Worm (Caenorhabditis elegans) whole organism, L1 larva: ENCODE results near the gene srw-10.

ENCODE experiments used
- C04F5.9 ChIP-seq: sonication (generic microtip); optimal IDR thresholded peaks from 2 replicates; lab custom pipeline; 2016; ENCODE audit warnings: missing genetic modification characterization, missing compliant biosample characterization
- C34B4.2 ChIP-seq: sonication (generic microtip); optimal IDR thresholded peaks from 2 replicates; lab custom pipeline; 2017; ENCODE audit warnings: mild to moderate bottlenecking, missing genetic modification characterization, missing compliant biosample characterization
- alr-1 ChIP-seq: fragments of 200-800 bp; sonication (Bioruptor generic); optimal IDR thresholded peaks from 2 replicates; lab custom pipeline; 2018; ENCODE audit warnings: borderline replicate concordance, mild to moderate bottlenecking, missing genetic modification characterization, missing compliant biosample characterization
- blmp-1 ChIP-seq: fragments of 150-350 bp; optimal IDR thresholded peaks from 2 replicates; lab custom pipeline; 2014; ENCODE audit warnings: missing biosample characterization, missing genetic modification characterization
- ceh-90 ChIP-seq: sonication (generic microtip); optimal IDR thresholded peaks from 2 replicates; lab custom pipeline; 2016; ENCODE audit warnings: missing genetic modification characterization, missing compliant biosample characterization
- dsc-1 ChIP-seq: sonication (generic microtip); optimal IDR thresholded peaks from 2 replicates; lab custom pipeline; 2016; ENCODE audit warnings: mild to moderate bottlenecking, missing genetic modification characterization, missing compliant biosample characterization
- efl-1 ChIP-seq, 4 experiments: fragments of 150-350 bp; optimal IDR thresholded peaks in 3 of 4; peaks in 1 of 4; 1 replicate in 1 of 4; 2 replicates in 3 of 4; lab custom pipeline; 2014; ENCODE audit warnings: missing biosample characterization in 2 of 4, missing genetic modification characterization in 2 of 4, missing genetic modification reagents in 2 of 4
- fkh-8 ChIP-seq: sonication (generic microtip); optimal IDR thresholded peaks from 2 replicates; lab custom pipeline; 2016; ENCODE audit warnings: mild to moderate bottlenecking, missing genetic modification characterization, missing compliant biosample characterization
- hpl-2 ChIP-seq: fragments of 150-350 bp; optimal IDR thresholded peaks from 2 replicates; lab custom pipeline; 2014; ENCODE audit warnings: missing biosample characterization, missing genetic modification reagents, missing genetic modification characterization
- isw-1 ChIP-seq: fragments of 200-800 bp; sonication (Bioruptor generic); IDR thresholded peaks from 2 replicates; pipeline ENCODE4 v1.3.6; 2022; ENCODE audit warnings: missing genetic modification characterization, missing compliant biosample characterization
- lin-13 ChIP-seq: fragments of 150-350 bp; optimal IDR thresholded peaks from 2 replicates; lab custom pipeline; 2014; ENCODE audit warnings: missing biosample characterization, missing genetic modification reagents, missing genetic modification characterization
- mab-9 ChIP-seq: fragments of 200-800 bp; sonication (Bioruptor generic); IDR thresholded peaks from 2 replicates; pipeline ENCODE4 v1.3.6; 2022; ENCODE audit warnings: missing genetic modification reagents, missing genetic modification characterization, missing compliant biosample characterization
- nhr-11 ChIP-seq: fragments of 150-350 bp; optimal IDR thresholded peaks from 2 replicates; lab custom pipeline; 2014; ENCODE audit warnings: missing biosample characterization, missing genetic modification characterization
- nhr-12 ChIP-seq: sonication (generic microtip); optimal IDR thresholded peaks from 2 replicates; lab custom pipeline; 2017; ENCODE audit warnings: missing biosample characterization, missing genetic modification characterization
- nhr-19 ChIP-seq: fragments of 200-800 bp; sonication (Bioruptor generic); conservative IDR thresholded peaks from 2 replicates; pipeline ENCODE4 v1.3.6; 2022; ENCODE audit warnings: missing genetic modification characterization, missing compliant biosample characterization
- nhr-47 ChIP-seq: sonication (generic microtip); optimal IDR thresholded peaks from 2 replicates; lab custom pipeline; 2016; ENCODE audit warnings: mild to moderate bottlenecking, missing genetic modification characterization, moderate library complexity, missing compliant biosample characterization
- nhr-84 ChIP-seq: sonication (generic microtip); optimal IDR thresholded peaks from 2 replicates; lab custom pipeline; 2017; ENCODE audit warnings: missing biosample characterization, missing genetic modification characterization
- nhr-85 ChIP-seq: sonication (generic microtip); peaks from one replicate; lab custom pipeline; 2016; ENCODE audit warnings: missing genetic modification characterization, inconsistent platforms, missing compliant biosample characterization
- pag-3 ChIP-seq: sonication (generic microtip); optimal IDR thresholded peaks from 2 replicates; lab custom pipeline; 2017; ENCODE audit warnings: missing genetic modification characterization, mild to moderate bottlenecking, missing compliant biosample characterization, antibody characterized with exemption, borderline replicate concordance; ENCODE audit not compliant: insufficient read depth
- pax-3 ChIP-seq: fragments of 200-800 bp; sonication (Bioruptor generic); optimal IDR thresholded peaks from 2 replicates; lab custom pipeline; 2018; ENCODE audit warnings: mild to moderate bottlenecking, missing genetic modification characterization, moderate library complexity, missing compliant biosample characterization
- rnt-1 ChIP-seq: sonication (generic microtip); optimal IDR thresholded peaks from 2 replicates; lab custom pipeline; 2016; ENCODE audit warnings: mild to moderate bottlenecking, missing genetic modification characterization, moderate library complexity, missing compliant biosample characterization
- skn-1 ChIP-seq: fragments of 150-350 bp; optimal IDR thresholded peaks from 2 replicates; lab custom pipeline; 2014; ENCODE audit warnings: missing biosample characterization, missing genetic modification characterization
- sox-4 ChIP-seq: sonication (generic microtip); optimal IDR thresholded peaks from 2 replicates; lab custom pipeline; 2016; ENCODE audit warnings: missing genetic modification characterization, missing compliant biosample characterization
- sptf-1 ChIP-seq: fragments of 150-350 bp; optimal IDR thresholded peaks from 2 replicates; lab custom pipeline; 2014; ENCODE audit warnings: missing biosample characterization, missing genetic modification characterization
- swsn-7 ChIP-seq: sonication (generic microtip); optimal IDR thresholded peaks from 2 replicates; lab custom pipeline; 2016; ENCODE audit warnings: missing genetic modification characterization, missing compliant biosample characterization
- tlp-1 ChIP-seq: fragments of 150-350 bp; optimal IDR thresholded peaks from 2 replicates; lab custom pipeline; 2014; ENCODE audit warnings: missing biosample characterization, missing genetic modification characterization
- unc-130 ChIP-seq: fragments of 150-350 bp; optimal IDR thresholded peaks from 2 replicates; lab custom pipeline; 2017; ENCODE audit warnings: missing biosample characterization, missing genetic modification characterization, inconsistent platforms
- unc-30 ChIP-seq: sonication (generic microtip); optimal IDR thresholded peaks from 2 replicates; lab custom pipeline; 2017; ENCODE audit warnings: missing biosample characterization, missing genetic modification characterization
- unc-86 ChIP-seq: sonication (generic microtip); optimal IDR thresholded peaks from 2 replicates; lab custom pipeline; 2016; ENCODE audit warnings: missing genetic modification characterization, missing compliant biosample characterization
- xbp-1 ChIP-seq: sonication (generic microtip); optimal IDR thresholded peaks from 2 replicates; lab custom pipeline; 2016; ENCODE audit warnings: missing genetic modification characterization, missing compliant biosample characterization
- zag-1 ChIP-seq: fragments of 150-350 bp; optimal IDR thresholded peaks from 2 replicates; lab custom pipeline; 2014; ENCODE audit warnings: missing biosample characterization, missing genetic modification characterization

The srw-10 gene

ce11 chrIII:12738935-12739334 lies 16.2 kb upstream of the srw-10 start (continued):
- TF ChIP-seq zag-1 (tag; lab: Kevin White, UChicago) (no peak), rnt-1 (no peak), tlp-1 (tag; lab: Kevin White, UChicago) (no peak)

ce11 chrIII:12740313-12740712 lies 14.8 kb upstream of the srw-10 start:
- TF ChIP-seq nhr-19 (GFP tag; lab: Robert Waterston, UW), result no peak
- no peak for TF ChIP-seq C04F5.9 (tag; lab: Kevin White, UChicago)
- TF ChIP-seq nhr-12 (tag; lab: Kevin White, UChicago), result no peak
- no peak for TF ChIP-seq pag-3 (tag; lab: Kevin White, UChicago)
- TF ChIP-seq swsn-7, result no peak
- TF ChIP-seq fkh-8, result no peak
- no peak for TF ChIP-seq alr-1 (tag; lab: Kevin White, UChicago)
- TF ChIP-seq nhr-47, result no peak

- TF ChIP-seq swsn-7 (no peak), zag-1 (tag; lab: Kevin White, UChicago) (no peak), unc-30 (tag; lab: Kevin White, UChicago) (no peak), efl-1 (optimal IDR thresholded peaks at IDR 0.05; lab: Kevin White, UChicago) (no peak), efl-1 (GFP tag; optimal IDR thresholded peaks at IDR 0.05 in 1 of 2; lab: Kevin White, UChicago) (peak in 1 of 2 experiments; percentile 43)
Measured at ce11 chrIII:12743515-12743914, 11.6 kb upstream of the srw-10 start.

- TF ChIP-seq xbp-1 (tag; lab: Kevin White, UChicago) (no peak), nhr-85 (tag; lab: Kevin White, UChicago) (no peak), efl-1 (optimal IDR thresholded peaks at IDR 0.05; lab: Kevin White, UChicago) (no peak), efl-1 (GFP tag; optimal IDR thresholded peaks at IDR 0.05 in 1 of 2; lab: Kevin White, UChicago) (peak in 1 of 2 experiments; percentile 80), blmp-1 (tag; lab: Kevin White, UChicago) (no peak)
Measured at ce11 chrIII:12746369-12746855, 8.7 kb upstream of the srw-10 start, which contains the start of gene Y111B2A.21. Gene Y111B2A.21 (plus strand): TSS chrIII:12746419.

- TF ChIP-seq rnt-1, result no peak
- no peak for TF ChIP-seq lin-13
- TF ChIP-seq nhr-85 (tag; lab: Kevin White, UChicago), result peak; percentile 14
Measured at ce11 chrIII:12750831-12751230, 4.3 kb upstream of the srw-10 start, which contains the start of the genes irld-60 and irld-20. Gene irld-60 (minus strand): TSS chrIII:12750931. Gene irld-20 (plus strand): TSS chrIII:12751109.

ce11 chrIII:12757367-12757766 lies 2.2 kb downstream of the srw-10 start, which contains the start of gene srw-9:
Gene srw-9 (plus strand): TSS chrIII:12757667.
- TF ChIP-seq unc-86 (tag; lab: Kevin White, UChicago) (no peak), blmp-1 (tag; lab: Kevin White, UChicago) (no peak), hpl-2 (GFP tag; lab: Kevin White, UChicago) (no peak), rnt-1 (no peak), nhr-19 (GFP tag; lab: Robert Waterston, UW) (no peak), unc-130 (tag; lab: Kevin White, UChicago) (no peak), C34B4.2 (no peak), skn-1 (tag; lab: Kevin White, UChicago) (no peak), zag-1 (tag; lab: Kevin White, UChicago) (no peak), nhr-11 (tag; lab: Kevin White, UChicago) (no peak), isw-1 (GFP tag; lab: Robert Waterston, UW) (no peak), dsc-1 (no peak), pag-3 (tag; lab: Kevin White, UChicago) (no peak)

- TF ChIP-seq sptf-1 (tag; lab: Kevin White, UChicago) (no peak), pax-3 (no peak), mab-9 (no peak), xbp-1 (tag; lab: Kevin White, UChicago) (no peak), nhr-84 (tag; lab: Kevin White, UChicago) (no peak), C34B4.2 (no peak), ceh-90 (tag; lab: Kevin White, UChicago) (no peak), sox-4 (tag; lab: Kevin White, UChicago) (no peak)
- TF ChIP-seq, all 84 proteins: peak for 0
Measured at ce11 chrIII:12764241-12764640, 9.1 kb downstream of the srw-10 start, which contains the start of the genes irld-19 and irld-61. Gene irld-19 (minus strand): TSS chrIII:12764341. Gene irld-61 (plus strand): TSS chrIII:12764553.
